Fruit fly (Drosophila melanogaster) S2 (cell line): ENCODE measurements around the gene CG7872.

ENCODE experiments used
- CG8478 ChIP-seq: fragments of >200 bp; optimal IDR thresholded peaks from 2 replicates; lab custom pipeline; 2018
- CTCF ChIP-seq, 2 experiments: fragments of >200 bp; optimal IDR thresholded peaks; 2 replicates each; lab custom pipeline; 2018

DNA sequence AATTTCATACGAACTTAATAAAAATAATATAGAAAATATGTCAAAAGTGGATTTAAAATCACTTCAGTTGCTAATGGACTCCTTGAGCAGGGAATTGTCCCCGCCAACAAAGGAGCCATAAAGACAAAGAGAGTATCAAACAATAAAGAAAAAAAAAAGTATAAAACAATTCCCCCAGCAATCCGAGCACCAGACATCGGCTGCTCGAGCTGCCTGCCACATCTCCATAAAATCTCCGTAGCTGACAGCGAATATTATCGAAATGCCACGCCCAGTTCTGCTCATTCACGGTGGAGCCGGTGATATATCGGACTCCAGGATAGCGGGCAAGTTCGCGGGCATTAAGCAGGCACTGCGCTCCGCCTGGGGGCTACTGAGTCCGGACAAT lies 9.0 kb upstream of the CG7872 start, which contains the start of gene CG7860:
- no peak for TF ChIP-seq CG8478 (lab: Kevin White, UChicago)
- no peak for TF ChIP-seq CTCF (optimal IDR thresholded peaks at IDR 0.05; lab: Kevin White, UChicago)
